Worm (Caenorhabditis elegans): ENCODE measurements around the gene hpo-34.

- TF ChIP-seq jun-1 (tag; optimal IDR thresholded peaks at IDR 0.05) (no peak), nhr-12 (tag; optimal IDR thresholded peaks at IDR 0.05) (no peak), mab-9 (GFP tag; IDR thresholded peaks at IDR 0.05) (no peak), ceh-82 (tag; optimal IDR thresholded peaks at IDR 0.05) (no peak), mep-1 (tag; optimal IDR thresholded peaks at IDR 0.05) (no peak), nhr-28 (tag; optimal IDR thresholded peaks at IDR 0.05) (no peak), lin-39 (tag; optimal IDR thresholded peaks at IDR 0.05) (no peak)
These were observed 49.3 kb downstream of the hpo-34 start for ce11 chrX:11469600-11469999.

All from whole organism, L1 larva.